Worm (Caenorhabditis elegans) whole organism, late embryonic: ENCODE measurements around the gene ZC155.2.

Experiments
- ceh-18 ChIP-seq: sonication (generic microtip); optimal IDR thresholded peaks from 2 replicates; lab custom pipeline; 2016; ENCODE audit warnings: missing genetic modification characterization, missing compliant biosample characterization
- ceh-34 ChIP-seq: sonication (generic microtip); optimal IDR thresholded peaks from 2 replicates; lab custom pipeline; 2016; ENCODE audit warnings: mild to moderate bottlenecking, missing genetic modification characterization, missing compliant biosample characterization
- dmd-4 ChIP-seq: sonication (generic microtip); optimal IDR thresholded peaks from 2 replicates; lab custom pipeline; 2016; ENCODE audit warnings: borderline replicate concordance, missing genetic modification characterization, missing compliant biosample characterization
- fax-1 ChIP-seq: sonication (generic microtip); optimal IDR thresholded peaks from 2 replicates; lab custom pipeline; 2016; ENCODE audit warnings: missing genotype, missing genetic modification characterization, missing compliant biosample characterization
- hlh-13 ChIP-seq: fragments of 200-800 bp; sonication (Bioruptor generic); optimal IDR thresholded peaks from 2 replicates; lab custom pipeline; 2018; ENCODE audit warnings: mild to moderate bottlenecking, missing genetic modification characterization, missing compliant biosample characterization
- nfya-1 ChIP-seq: sonication (generic microtip); optimal IDR thresholded peaks from 2 replicates; lab custom pipeline; 2017; ENCODE audit warnings: missing genetic modification characterization, mild to moderate bottlenecking, missing compliant biosample characterization, antibody characterized with exemption, moderate library complexity
- nhr-11 ChIP-seq: fragments of 150-350 bp; optimal IDR thresholded peaks from 2 replicates; lab custom pipeline; 2014; ENCODE audit warnings: missing biosample characterization, missing genetic modification characterization
- pat-9 ChIP-seq: fragments of 200-800 bp; sonication (Bioruptor generic); optimal IDR thresholded peaks from 2 replicates; lab custom pipeline; 2018; ENCODE audit warnings: mild to moderate bottlenecking, missing genetic modification characterization, moderate library complexity, missing compliant biosample characterization
- pha-4 ChIP-seq: fragments of 150-350 bp; optimal IDR thresholded peaks from 2 replicates; lab custom pipeline; 2018; ENCODE audit warnings: missing biosample characterization, missing genetic modification reagents, missing genetic modification characterization
- ref-2 ChIP-seq: sonication (generic microtip); optimal IDR thresholded peaks from 2 replicates; lab custom pipeline; 2016; ENCODE audit warnings: missing genetic modification characterization, missing compliant biosample characterization
- sox-2 ChIP-seq: fragments of 200-800 bp; sonication (Bioruptor generic); IDR thresholded peaks from 2 replicates; pipeline ENCODE4 v1.3.6; 2022; ENCODE audit warnings: missing genetic modification reagents, missing genetic modification characterization, missing compliant biosample characterization

Gene ZC155.2

DNA sequence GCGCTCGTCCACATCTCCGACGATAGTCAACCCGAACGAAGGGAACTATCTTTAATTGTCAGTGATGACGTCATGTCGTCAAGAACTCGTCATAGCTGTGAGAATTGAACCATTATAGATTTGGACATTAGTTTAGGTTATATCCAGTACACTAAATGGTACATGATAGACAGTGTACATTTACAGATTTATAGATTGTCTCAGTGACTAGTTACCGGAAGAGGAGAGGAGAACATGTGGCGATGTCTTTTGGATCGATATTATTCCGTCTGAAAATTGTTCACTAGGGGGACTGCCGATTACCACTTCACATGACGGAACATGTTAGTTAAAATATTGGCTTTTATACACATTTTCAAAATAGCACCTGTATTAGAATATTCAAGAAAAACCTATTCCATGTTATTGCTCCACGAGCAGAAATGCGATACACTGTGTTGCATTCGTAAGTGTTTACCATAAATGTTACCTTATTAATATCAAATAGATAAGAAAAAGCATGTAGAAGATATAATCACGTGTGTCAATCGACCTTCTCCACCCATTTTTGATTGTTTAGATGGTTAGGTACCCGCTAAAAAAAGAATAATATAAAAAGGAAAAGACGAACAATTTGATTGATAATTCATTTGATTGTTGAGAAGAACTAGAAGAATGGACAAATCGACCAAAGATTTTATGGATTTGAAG, 48.6 kb downstream of the ZC155.2 start, which contains the start of gene ZC395.5:
ZC395.5 (plus strand) TSS at position 632 of the 690 bp plus-strand sequence.
- TF ChIP-seq ceh-34 (tag; lab: Kevin White, UChicago): no peak
- TF ChIP-seq ref-2 (tag; lab: Kevin White, UChicago): no peak
- TF ChIP-seq pat-9 (tag; lab: Kevin White, UChicago): no peak

DNA sequence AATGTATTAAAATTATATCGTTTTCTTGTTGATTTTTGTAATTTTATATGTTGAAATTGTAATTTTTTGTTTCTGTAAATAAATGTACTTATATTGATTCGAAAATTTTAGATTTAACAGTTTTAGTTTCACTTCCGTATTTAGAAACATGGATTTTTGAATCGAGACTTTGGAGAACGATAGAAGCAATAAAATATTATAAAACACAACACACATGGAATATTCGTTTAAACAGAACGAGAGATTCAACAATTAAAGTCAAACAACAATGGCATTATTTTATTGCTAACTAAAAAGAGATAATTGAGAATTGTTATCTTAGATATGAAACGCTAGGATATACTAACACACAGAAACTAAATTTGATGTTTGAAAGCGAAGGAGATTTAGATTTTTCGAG, 49.7 kb downstream of the ZC155.2 start:
- TF ChIP-seq ceh-18 (tag; lab: Kevin White, UChicago) (no peak), sox-2 (GFP tag; lab: Robert Waterston, UW) (no peak), fax-1 (tag; lab: Kevin White, UChicago) (no peak), nfya-1 (no peak), nhr-11 (tag; lab: Kevin White, UChicago) (no peak), dmd-4 (tag; lab: Kevin White, UChicago) (no peak), pha-4 (no peak), hlh-13 (GFP tag; lab: Kevin White, UChicago) (no peak)
- TF ChIP-seq, all 69 proteins: peak for 0
